Fruit fly (Drosophila melanogaster): ENCODE results near the gene CAH7.

Gene CAH7

DNA sequence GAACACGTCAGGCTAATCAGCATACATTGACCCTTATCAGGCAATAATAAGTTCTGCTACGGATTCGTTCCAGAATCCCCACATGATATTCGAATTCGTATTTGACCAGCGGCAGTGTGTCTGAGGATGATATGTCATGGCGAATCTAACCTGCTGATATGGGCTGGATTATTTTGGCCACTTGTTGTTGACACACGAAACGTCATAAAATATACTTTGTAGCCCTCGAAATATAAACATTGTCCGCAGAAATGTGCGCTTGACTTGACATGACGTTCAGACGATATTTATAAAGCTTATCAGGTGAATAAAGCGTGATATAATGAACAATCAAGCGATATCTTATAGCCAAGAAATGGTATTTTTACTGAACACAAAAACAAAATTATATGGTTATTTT, 54.3 kb downstream of the CAH7 start:
- TF ChIP-seq CG7101 (tag; optimal IDR thresholded peaks at IDR 0.05) = peak; percentile 26
- TF ChIP-seq CG11617 (GFP tag; optimal IDR thresholded peaks at IDR 0.05) = peak; percentile 35
- TF ChIP-seq Crg-1 (GFP tag; optimal IDR thresholded peaks at IDR 0.05) = no peak
- TF ChIP-seq kay (GFP tag; ENCODE audit: borderline replicate concordance) = peak; percentile 77
- peak; percentile 29 for TF ChIP-seq Hr96 (GFP tag; optimal IDR thresholded peaks at IDR 0.05)
- TF ChIP-seq Mnt (GFP tag; optimal IDR thresholded peaks at IDR 0.05) = peak; percentile 43
- TF ChIP-seq cic (GFP tag; optimal IDR thresholded peaks at IDR 0.05) = peak; percentile 29
- peak; percentile 27 for TF ChIP-seq CG12768 (GFP tag; optimal IDR thresholded peaks at IDR 0.05)
- no peak for TF ChIP-seq CG1620 (GFP tag; optimal IDR thresholded peaks at IDR 0.05)
- TF ChIP-seq CG14711 (tag; optimal IDR thresholded peaks at IDR 0.05) = peak; percentile 16
- TF ChIP-seq Clk (GFP tag; optimal IDR thresholded peaks at IDR 0.05) = no peak

DNA sequence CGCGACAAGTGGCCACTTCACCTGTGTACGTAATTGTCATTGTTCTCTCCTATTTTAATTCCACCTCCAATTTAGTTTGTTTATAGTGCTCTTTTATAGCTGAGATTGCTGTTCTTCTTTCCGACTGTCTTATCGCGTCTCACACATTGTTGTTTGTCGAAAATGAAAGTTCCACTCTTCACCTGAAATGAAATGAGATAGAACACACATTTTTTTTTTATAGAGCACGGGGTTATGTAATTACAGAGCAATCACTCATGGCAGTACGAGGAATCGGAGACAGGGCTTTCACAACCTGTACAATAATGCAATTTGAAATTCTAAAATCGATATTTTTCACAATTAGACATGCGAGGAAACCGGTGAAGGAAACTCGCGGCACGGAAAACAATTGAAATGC, 55.2 kb downstream of the CAH7 start:
- TF ChIP-seq CG14711 (tag; optimal IDR thresholded peaks at IDR 0.05) (no peak), ovo (GFP tag; optimal IDR thresholded peaks at IDR 0.05) (no peak), kay (GFP tag; ENCODE audit: borderline replicate concordance) (peak; percentile 86)

DNA sequence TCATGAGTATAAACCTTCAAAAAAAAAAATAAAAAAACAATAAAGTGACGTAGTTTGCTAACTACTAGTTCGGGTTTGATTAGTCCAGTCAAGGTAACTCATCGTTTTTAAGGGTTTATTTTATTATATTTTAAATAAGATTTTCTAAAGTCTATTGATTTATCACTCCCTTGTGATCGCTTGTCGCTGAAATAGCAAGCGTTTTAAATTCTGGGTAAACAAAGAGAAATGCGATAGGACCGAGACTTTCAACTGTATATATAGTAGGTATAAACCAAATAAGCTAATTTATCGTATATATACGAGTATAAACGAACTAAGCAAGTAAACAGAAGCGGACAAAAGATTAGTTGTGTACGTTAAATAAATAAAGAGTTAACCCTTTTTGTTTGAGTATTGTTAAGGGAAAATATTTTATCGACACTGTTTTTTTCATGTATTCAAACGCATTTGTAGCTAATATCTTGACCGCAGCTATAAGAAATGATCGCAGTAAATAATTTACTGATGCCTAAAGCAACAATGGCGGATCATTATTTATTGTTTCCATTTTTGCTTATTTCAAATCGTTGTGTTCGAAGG, 56.5 kb downstream of the CAH7 start:
- TF ChIP-seq CG7045 (GFP tag; optimal IDR thresholded peaks at IDR 0.05) = peak; percentile 86
- TF ChIP-seq toe (GFP tag; optimal IDR thresholded peaks at IDR 0.05) = peak; percentile 70
- peak; percentile 72 for TF ChIP-seq CG14711 (tag; optimal IDR thresholded peaks at IDR 0.05)
- TF ChIP-seq CG5204 (GFP tag; optimal IDR thresholded peaks at IDR 0.05) = peak; percentile 41
- peak; percentile 95 for TF ChIP-seq kay (GFP tag; ENCODE audit: borderline replicate concordance)
- TF ChIP-seq CG1620 (GFP tag; optimal IDR thresholded peaks at IDR 0.05) = peak; percentile 68
- peak; percentile 33 for TF ChIP-seq Hr96 (GFP tag; optimal IDR thresholded peaks at IDR 0.05)
- TF ChIP-seq cnc (optimal IDR thresholded peaks at IDR 0.05) = no peak
- no peak for TF ChIP-seq tj (GFP tag; optimal IDR thresholded peaks at IDR 0.05)
- TF ChIP-seq Crg-1 (GFP tag; optimal IDR thresholded peaks at IDR 0.05) = peak; percentile 92
- peak; percentile 52 for TF ChIP-seq bab1 (GFP tag; optimal IDR thresholded peaks at IDR 0.05)
- peak; percentile 78 for TF ChIP-seq ovo (GFP tag; optimal IDR thresholded peaks at IDR 0.05)
- TF ChIP-seq CG11617 (GFP tag; optimal IDR thresholded peaks at IDR 0.05) = peak; percentile 70
- TF ChIP-seq pad (GFP tag; optimal IDR thresholded peaks at IDR 0.05) = peak; percentile 66
- peak; percentile 87 for TF ChIP-seq CG7101 (tag; optimal IDR thresholded peaks at IDR 0.05)
- peak; percentile 56 for TF ChIP-seq Clk (GFP tag; optimal IDR thresholded peaks at IDR 0.05)
- peak; percentile 65 for TF ChIP-seq cic (GFP tag; optimal IDR thresholded peaks at IDR 0.05)
- peak; percentile 91 for TF ChIP-seq CG12768 (GFP tag; optimal IDR thresholded peaks at IDR 0.05)
- peak; percentile 85 for TF ChIP-seq CG33017 (tag; optimal IDR thresholded peaks at IDR 0.05)
- TF ChIP-seq Mnt (GFP tag; optimal IDR thresholded peaks at IDR 0.05) = peak; percentile 16

DNA sequence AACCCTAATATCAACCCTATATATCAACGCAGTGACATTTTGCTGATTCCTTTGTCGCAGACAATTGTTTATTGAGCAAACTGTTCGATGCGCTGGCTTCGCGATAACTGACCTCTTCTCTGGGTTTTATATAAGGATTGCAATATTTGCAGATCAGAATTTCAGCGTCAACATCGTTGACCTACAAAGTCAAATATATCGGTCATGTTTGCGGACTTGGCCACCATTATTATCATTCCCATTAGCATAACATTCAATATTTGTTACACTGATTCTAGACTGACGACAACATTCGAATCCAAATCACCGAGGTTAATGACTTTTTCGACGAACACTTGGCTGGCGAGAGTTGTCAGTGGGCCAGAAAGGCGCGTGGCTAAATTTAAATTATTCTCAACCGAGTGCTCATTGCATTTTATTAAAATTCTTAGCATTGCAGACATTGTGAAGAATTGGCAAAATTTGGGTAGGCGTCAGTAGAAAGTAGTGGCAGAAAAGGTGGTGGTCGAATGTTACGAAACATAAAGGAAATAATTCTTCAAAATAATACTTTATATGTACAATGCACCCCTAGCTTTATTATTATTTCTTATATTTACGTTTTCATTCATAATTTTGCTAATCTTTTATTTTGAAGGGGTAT, 57.2 kb downstream of the CAH7 start:
- TF ChIP-seq kay (GFP tag; ENCODE audit: borderline replicate concordance) (peak; percentile 80), tj (GFP tag; optimal IDR thresholded peaks at IDR 0.05) (peak; percentile 66), Crg-1 (GFP tag; optimal IDR thresholded peaks at IDR 0.05) (no peak), Clk (GFP tag; optimal IDR thresholded peaks at IDR 0.05) (no peak), Hr96 (GFP tag; optimal IDR thresholded peaks at IDR 0.05) (no peak)
